Worm (Caenorhabditis elegans): ENCODE results near the gene acy-1.

Gene acy-1

DNA sequence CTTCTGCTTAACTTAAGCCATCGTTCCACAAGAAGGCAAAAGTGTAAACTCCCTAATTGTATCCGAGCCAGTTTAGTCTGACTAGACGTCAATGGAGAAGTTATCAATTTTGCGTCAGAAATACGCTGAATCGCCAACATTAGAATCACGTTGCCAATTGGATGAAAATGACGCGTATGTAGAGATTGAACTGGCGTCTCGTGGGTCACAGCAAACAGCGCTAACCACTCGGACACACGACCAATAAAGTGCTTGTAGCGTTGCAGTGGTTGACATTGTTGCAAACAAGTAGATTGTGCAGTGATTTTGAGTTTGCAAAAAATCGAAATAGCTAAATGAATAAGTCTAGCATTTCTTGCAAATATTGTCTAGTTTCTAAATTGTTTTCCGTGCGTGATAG is 32.3 kb upstream of the acy-1 start:
- no peak for TF ChIP-seq ceh-16 (tag; optimal IDR thresholded peaks at IDR 0.05)
- TF ChIP-seq lin-11 (tag; optimal IDR thresholded peaks at IDR 0.05), result peak; percentile 48
- TF ChIP-seq ztf-11 (tag; optimal IDR thresholded peaks at IDR 0.05), result no peak
- peak; percentile 78 for TF ChIP-seq Y55F3AM.14 (GFP tag; optimal IDR thresholded peaks at IDR 0.05)
- peak; percentile 90 for TF ChIP-seq crh-2 (tag; optimal IDR thresholded peaks at IDR 0.05)
- TF ChIP-seq nhr-129 (tag; optimal IDR thresholded peaks at IDR 0.05), result peak; percentile 96
- TF ChIP-seq egl-27 (tag; optimal IDR thresholded peaks at IDR 0.05), result peak; percentile 77
- peak; percentile 32 for TF ChIP-seq nhr-11 (tag; optimal IDR thresholded peaks at IDR 0.05)
- TF ChIP-seq unc-55 (GFP tag; optimal IDR thresholded peaks at IDR 0.05), result no peak
- TF ChIP-seq C34F6.9 (tag; optimal IDR thresholded peaks at IDR 0.05), result peak; percentile 68
- TF ChIP-seq F13H6.1 (tag; optimal IDR thresholded peaks at IDR 0.05), result peak; percentile 66
- TF ChIP-seq nhr-21 (tag; optimal IDR thresholded peaks at IDR 0.05), result peak; percentile 76
- TF ChIP-seq ZK546.5 (tag; optimal IDR thresholded peaks at IDR 0.05), result no peak
- peak; percentile 89 for TF ChIP-seq fos-1 (tag; optimal IDR thresholded peaks at IDR 0.05)
- TF ChIP-seq nhr-6 (tag; optimal IDR thresholded peaks at IDR 0.05), result peak; percentile 48
- TF ChIP-seq sem-4 (tag; optimal IDR thresholded peaks at IDR 0.05), result peak; percentile 50
- TF ChIP-seq snpc-4 (tag; optimal IDR thresholded peaks at IDR 0.05), result no peak
- TF ChIP-seq lin-13 (GFP tag; optimal IDR thresholded peaks at IDR 0.05), result peak; percentile 70
- peak; percentile 74 for TF ChIP-seq ztf-4 (tag; optimal IDR thresholded peaks at IDR 0.05)
- peak; percentile 85 for TF ChIP-seq sma-9 (GFP tag; optimal IDR thresholded peaks at IDR 0.05)
- no peak for TF ChIP-seq sma-9 (tag; optimal IDR thresholded peaks at IDR 0.05)
- TF ChIP-seq mdl-1 (tag; optimal IDR thresholded peaks at IDR 0.05), result peak in 1 of 2 experiments; percentile 70
- TF ChIP-seq sma-3 (GFP tag; optimal IDR thresholded peaks at IDR 0.05), result peak; percentile 76
- peak; percentile 54 to 79 for TF ChIP-seq lsy-2 (tag; optimal IDR thresholded peaks at IDR 0.05)
- TF ChIP-seq gmeb-1 (tag; optimal IDR thresholded peaks at IDR 0.05), result peak; percentile 74
- TF ChIP-seq unc-39 (tag; optimal IDR thresholded peaks at IDR 0.05), result no peak

DNA sequence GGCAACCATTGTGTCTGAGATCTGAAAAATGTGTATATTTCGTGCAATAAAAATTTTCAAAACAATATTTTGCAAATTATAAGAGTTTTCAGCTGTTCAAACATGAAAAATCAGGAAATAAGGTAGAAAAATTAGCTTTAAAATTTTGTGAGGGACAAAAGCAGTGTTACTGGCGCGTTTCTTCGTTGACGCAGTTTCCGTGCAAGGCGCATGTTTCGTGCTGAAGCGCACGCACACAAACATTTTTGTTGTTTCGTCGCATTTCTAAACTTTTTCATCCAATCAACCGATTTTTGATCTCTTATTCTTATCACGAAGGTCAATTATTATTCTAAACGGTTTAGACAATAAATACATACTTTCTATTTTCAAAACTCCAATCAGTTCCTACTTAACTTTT is 28.6 kb upstream of the acy-1 start, which contains the start of gene nifk-1:
Gene nifk-1 (minus strand): TSS at position 27 of the 400 bp plus-strand sequence.
- TF ChIP-seq ztf-1 (GFP tag; conservative IDR thresholded peaks at IDR 0.05) (no peak), unc-39 (tag; optimal IDR thresholded peaks at IDR 0.05) (no peak), C34F6.9 (tag; optimal IDR thresholded peaks at IDR 0.05) (peak; percentile 86), unc-55 (GFP tag; optimal IDR thresholded peaks at IDR 0.05) (peak; percentile 77), nhr-25 (tag; optimal IDR thresholded peaks at IDR 0.05) (peak; percentile 60), ztf-4 (tag; optimal IDR thresholded peaks at IDR 0.05) (no peak), aly-2 (tag; optimal IDR thresholded peaks at IDR 0.05) (no peak), unc-62 (GFP tag; optimal IDR thresholded peaks at IDR 0.05) (no peak), nhr-10 (tag; optimal IDR thresholded peaks at IDR 0.05) (no peak), nhr-21 (tag; optimal IDR thresholded peaks at IDR 0.05) (peak; percentile 21), lin-13 (GFP tag; optimal IDR thresholded peaks at IDR 0.05) (peak; percentile 29), egl-27 (tag; optimal IDR thresholded peaks at IDR 0.05) (no peak), F13H6.1 (tag; optimal IDR thresholded peaks at IDR 0.05) (peak; percentile 50), mab-5 (tag; optimal IDR thresholded peaks at IDR 0.05) (no peak), ama-1 (optimal IDR thresholded peaks at IDR 0.05) (no peak), lin-11 (tag; optimal IDR thresholded peaks at IDR 0.05) (peak; percentile 28), sma-3 (GFP tag; optimal IDR thresholded peaks at IDR 0.05) (peak; percentile 58), skn-1 (tag; optimal IDR thresholded peaks at IDR 0.05) (no peak), fos-1 (tag; optimal IDR thresholded peaks at IDR 0.05) (peak; percentile 70), ZK546.5 (tag; optimal IDR thresholded peaks at IDR 0.05) (no peak), elt-3 (tag; optimal IDR thresholded peaks at IDR 0.05) (no peak), nhr-23 (tag; optimal IDR thresholded peaks at IDR 0.05) (no peak), nhr-6 (tag; optimal IDR thresholded peaks at IDR 0.05) (no peak), nhr-77 (tag; optimal IDR thresholded peaks at IDR 0.05) (no peak), ztf-11 (tag; optimal IDR thresholded peaks at IDR 0.05) (no peak), alr-1 (tag; optimal IDR thresholded peaks at IDR 0.05) (no peak), blmp-1 (tag; optimal IDR thresholded peaks at IDR 0.05; ENCODE audit: insufficient read depth) (peak; percentile 37), mdl-1 (tag; optimal IDR thresholded peaks at IDR 0.05) (no peak), zag-1 (tag; optimal IDR thresholded peaks at IDR 0.05) (no peak), lin-39 (tag; optimal IDR thresholded peaks at IDR 0.05) (no peak), ceh-82 (tag; optimal IDR thresholded peaks at IDR 0.05) (no peak), ceh-16 (tag; optimal IDR thresholded peaks at IDR 0.05) (no peak), Y55F3AM.14 (GFP tag; optimal IDR thresholded peaks at IDR 0.05) (no peak), nhr-129 (tag; optimal IDR thresholded peaks at IDR 0.05) (peak; percentile 79), gmeb-1 (tag; optimal IDR thresholded peaks at IDR 0.05) (peak; percentile 76), crh-2 (tag; optimal IDR thresholded peaks at IDR 0.05) (peak; percentile 60), sem-4 (tag; optimal IDR thresholded peaks at IDR 0.05) (peak; percentile 10), nhr-11 (tag; optimal IDR thresholded peaks at IDR 0.05) (no peak), snpc-4 (tag; optimal IDR thresholded peaks at IDR 0.05) (no peak), elt-1 (tag; optimal IDR thresholded peaks at IDR 0.05) (no peak), dmd-4 (tag; optimal IDR thresholded peaks at IDR 0.05) (no peak), mbf-1 (tag; optimal IDR thresholded peaks at IDR 0.05) (no peak), nhr-237 (tag; optimal IDR thresholded peaks at IDR 0.05) (no peak), R02D3.7 (tag; optimal IDR thresholded peaks at IDR 0.05) (no peak), lsy-2 (tag; optimal IDR thresholded peaks at IDR 0.05) (peak; percentile 9 to 87), sma-9 (GFP tag; optimal IDR thresholded peaks at IDR 0.05) (peak; percentile 52), sma-9 (tag; optimal IDR thresholded peaks at IDR 0.05) (no peak), nhr-12 (tag; optimal IDR thresholded peaks at IDR 0.05) (no peak), peb-1 (tag; optimal IDR thresholded peaks at IDR 0.05) (no peak)
